Worm (Caenorhabditis elegans) whole organism, L2 larva: ENCODE measurements around the gene odr-7.
A peak's percentile ranks its signal among the peaks of the same experiment; 100 is the strongest.

Experiments used
- C34F6.9 ChIP-seq: fragments of 150-350 bp; optimal IDR thresholded peaks from 2 replicates; lab custom pipeline; 2014; ENCODE audit warnings: missing biosample characterization, missing genetic modification characterization
- F13H6.1 ChIP-seq: sonication (generic microtip); optimal IDR thresholded peaks from 2 replicates; lab custom pipeline; 2016; ENCODE audit warnings: missing genetic modification characterization, missing compliant biosample characterization
- R02D3.7 ChIP-seq: fragments of 150-350 bp; optimal IDR thresholded peaks from 2 replicates; lab custom pipeline; 2014; ENCODE audit warnings: missing biosample characterization, missing genetic modification characterization
- Y55F3AM.14 ChIP-seq: fragments of 200-800 bp; sonication (Bioruptor generic); optimal IDR thresholded peaks from 2 replicates; lab custom pipeline; 2018; ENCODE audit warnings: mild to moderate bottlenecking, missing genetic modification characterization, missing compliant biosample characterization
- ZK546.5 ChIP-seq: sonication (generic microtip); optimal IDR thresholded peaks from 2 replicates; lab custom pipeline; 2017; ENCODE audit warnings: missing biosample characterization, missing genetic modification characterization
- alr-1 ChIP-seq: fragments of 150-350 bp; optimal IDR thresholded peaks from 2 replicates; lab custom pipeline; 2014; ENCODE audit warnings: missing biosample characterization, missing genetic modification characterization
- aly-2 ChIP-seq: fragments of 150-350 bp; optimal IDR thresholded peaks from 2 replicates; lab custom pipeline; 2014; ENCODE audit warnings: missing biosample characterization, missing genetic modification characterization
- ama-1 ChIP-seq: fragments of 150-350 bp; optimal IDR thresholded peaks from 2 replicates; lab custom pipeline; 2018; ENCODE audit warnings: inconsistent platforms
- blmp-1 ChIP-seq: sonication (generic microtip); optimal IDR thresholded peaks from 2 replicates; lab custom pipeline; 2017; ENCODE audit warnings: missing genetic modification characterization, mild to moderate bottlenecking, missing compliant biosample characterization, antibody characterized with exemption, moderate library complexity; ENCODE audit not compliant: insufficient read depth
- ceh-16 ChIP-seq: fragments of 150-350 bp; optimal IDR thresholded peaks from 2 replicates; lab custom pipeline; 2014; ENCODE audit warnings: missing biosample characterization, missing genetic modification characterization
- ceh-82 ChIP-seq: fragments of 150-350 bp; optimal IDR thresholded peaks from 2 replicates; lab custom pipeline; 2014; ENCODE audit warnings: missing biosample characterization, missing genetic modification characterization
- crh-2 ChIP-seq: sonication (generic microtip); optimal IDR thresholded peaks from 2 replicates; lab custom pipeline; 2017; ENCODE audit warnings: missing biosample characterization, missing genetic modification characterization
- dmd-4 ChIP-seq: sonication (generic microtip); optimal IDR thresholded peaks from 2 replicates; lab custom pipeline; 2017; ENCODE audit warnings: missing biosample characterization, missing genetic modification characterization
- egl-27 ChIP-seq: sonication (generic microtip); optimal IDR thresholded peaks from 3 replicates; lab custom pipeline; 2017; ENCODE audit warnings: missing biosample characterization, missing genetic modification reagents, missing genetic modification characterization
- elt-1 ChIP-seq: fragments of 150-350 bp; optimal IDR thresholded peaks from 2 replicates; lab custom pipeline; 2014; ENCODE audit warnings: missing biosample characterization, missing genetic modification characterization
- fos-1 ChIP-seq: fragments of 150-350 bp; optimal IDR thresholded peaks from 2 replicates; lab custom pipeline; 2014; ENCODE audit warnings: missing biosample characterization, missing genetic modification characterization
- gmeb-1 ChIP-seq: fragments of 150-350 bp; optimal IDR thresholded peaks from 2 replicates; lab custom pipeline; 2014; ENCODE audit warnings: missing biosample characterization, missing genetic modification characterization
- lin-11 ChIP-seq: fragments of 150-350 bp; sonication (generic microtip); optimal IDR thresholded peaks from 2 replicates; lab custom pipeline; 2014; ENCODE audit warnings: missing biosample characterization, missing genetic modification characterization, inconsistent platforms, mixed read lengths
- lin-13 ChIP-seq: fragments of 150-350 bp; optimal IDR thresholded peaks from 2 replicates; lab custom pipeline; 2014; ENCODE audit warnings: missing biosample characterization, missing genetic modification reagents, missing genetic modification characterization
- lsy-2 ChIP-seq, 2 experiments: fragments of 150-350 bp in 1 of 2; sonication (generic microtip) in 1 of 2; optimal IDR thresholded peaks; 2 replicates each; lab custom pipeline; 2014 to 2017; ENCODE audit warnings: missing biosample characterization in 2 of 2, missing genetic modification characterization in 2 of 2
- mab-5 ChIP-seq: fragments of 150-350 bp; optimal IDR thresholded peaks from 2 replicates; lab custom pipeline; 2014; ENCODE audit warnings: missing biosample characterization, missing genetic modification characterization
- mdl-1 ChIP-seq, 2 experiments: fragments of 150-350 bp in 1 of 2; sonication (generic microtip) in 1 of 2; optimal IDR thresholded peaks; 2 replicates each; lab custom pipeline; 2017; ENCODE audit warnings: missing biosample characterization in 2 of 2, missing genetic modification characterization in 2 of 2
- nhr-10 ChIP-seq: sonication (generic microtip); optimal IDR thresholded peaks from 2 replicates; lab custom pipeline; 2017; ENCODE audit warnings: missing biosample characterization, missing genetic modification characterization
- nhr-12 ChIP-seq: fragments of 150-350 bp; optimal IDR thresholded peaks from 2 replicates; lab custom pipeline; 2014; ENCODE audit warnings: missing biosample characterization, missing genetic modification characterization
- nhr-129 ChIP-seq: fragments of 150-350 bp; optimal IDR thresholded peaks from 2 replicates; lab custom pipeline; 2014; ENCODE audit warnings: missing biosample characterization, missing genetic modification characterization
- nhr-21 ChIP-seq: fragments of 150-350 bp; optimal IDR thresholded peaks from 2 replicates; lab custom pipeline; 2014; ENCODE audit warnings: missing biosample characterization, missing genetic modification characterization
- nhr-23 ChIP-seq: fragments of 150-350 bp; optimal IDR thresholded peaks from 2 replicates; lab custom pipeline; 2014; ENCODE audit warnings: missing biosample characterization, missing genetic modification reagents, missing genetic modification characterization
- nhr-237 ChIP-seq: fragments of 150-350 bp; optimal IDR thresholded peaks from 2 replicates; lab custom pipeline; 2014; ENCODE audit warnings: missing biosample characterization, missing genetic modification characterization
- nhr-25 ChIP-seq: fragments of 150-350 bp; sonication (generic microtip); optimal IDR thresholded peaks from 3 replicates; lab custom pipeline; 2014; ENCODE audit warnings: missing biosample characterization, missing genetic modification characterization
- nhr-6 ChIP-seq: fragments of 150-350 bp; optimal IDR thresholded peaks from 2 replicates; lab custom pipeline; 2014; ENCODE audit warnings: missing biosample characterization, missing genetic modification characterization
- nhr-77 ChIP-seq: fragments of 150-350 bp; optimal IDR thresholded peaks from 2 replicates; lab custom pipeline; 2014; ENCODE audit warnings: missing biosample characterization, missing genetic modification characterization
- peb-1 ChIP-seq: fragments of 150-350 bp; optimal IDR thresholded peaks from 2 replicates; lab custom pipeline; 2014; ENCODE audit warnings: missing biosample characterization, missing genetic modification characterization
- sem-4 ChIP-seq: fragments of 150-350 bp; optimal IDR thresholded peaks from 2 replicates; lab custom pipeline; 2014; ENCODE audit warnings: missing biosample characterization, missing genetic modification reagents, missing genetic modification characterization
- skn-1 ChIP-seq: sonication (generic microtip); optimal IDR thresholded peaks from 2 replicates; lab custom pipeline; 2017; ENCODE audit warnings: missing biosample characterization, missing genetic modification characterization
- sma-3 ChIP-seq: sonication (generic microtip); optimal IDR thresholded peaks from 2 replicates; lab custom pipeline; 2016; ENCODE audit warnings: missing genetic modification reagents, missing genetic modification characterization, missing compliant biosample characterization
- sma-9 ChIP-seq, 2 experiments: fragments of 150-350 bp in 1 of 2; sonication (generic microtip) in 1 of 2; optimal IDR thresholded peaks; 2 replicates each; lab custom pipeline; 2014 to 2016; ENCODE audit warnings: missing genetic modification characterization in 2 of 2, mild to moderate bottlenecking in 1 of 2, missing biosample characterization in 1 of 2, missing compliant biosample characterization in 1 of 2, missing genetic modification reagents in 1 of 2, moderate library complexity in 1 of 2
- unc-55 ChIP-seq: fragments of 150-350 bp; sonication (generic microtip); optimal IDR thresholded peaks from 3 replicates; lab custom pipeline; 2014; ENCODE audit warnings: missing biosample characterization, missing genetic modification reagents, missing genetic modification characterization
- unc-62 ChIP-seq: fragments of 150-350 bp; optimal IDR thresholded peaks from 2 replicates; lab custom pipeline; 2014; ENCODE audit warnings: missing biosample characterization, missing genetic modification reagents, missing genetic modification characterization
- ztf-1 ChIP-seq: fragments of 200-800 bp; sonication (Bioruptor generic); conservative IDR thresholded peaks from 2 replicates; pipeline ENCODE4 v1.3.6; 2022; ENCODE audit warnings: missing genetic modification characterization, missing compliant biosample characterization
- ztf-11 ChIP-seq: sonication (generic microtip); optimal IDR thresholded peaks from 2 replicates; lab custom pipeline; 2017; ENCODE audit warnings: missing biosample characterization, missing genetic modification characterization
- ztf-4 ChIP-seq: fragments of 150-350 bp; optimal IDR thresholded peaks from 2 replicates; lab custom pipeline; 2014; ENCODE audit warnings: missing biosample characterization, missing genetic modification characterization

Gene odr-7

DNA sequence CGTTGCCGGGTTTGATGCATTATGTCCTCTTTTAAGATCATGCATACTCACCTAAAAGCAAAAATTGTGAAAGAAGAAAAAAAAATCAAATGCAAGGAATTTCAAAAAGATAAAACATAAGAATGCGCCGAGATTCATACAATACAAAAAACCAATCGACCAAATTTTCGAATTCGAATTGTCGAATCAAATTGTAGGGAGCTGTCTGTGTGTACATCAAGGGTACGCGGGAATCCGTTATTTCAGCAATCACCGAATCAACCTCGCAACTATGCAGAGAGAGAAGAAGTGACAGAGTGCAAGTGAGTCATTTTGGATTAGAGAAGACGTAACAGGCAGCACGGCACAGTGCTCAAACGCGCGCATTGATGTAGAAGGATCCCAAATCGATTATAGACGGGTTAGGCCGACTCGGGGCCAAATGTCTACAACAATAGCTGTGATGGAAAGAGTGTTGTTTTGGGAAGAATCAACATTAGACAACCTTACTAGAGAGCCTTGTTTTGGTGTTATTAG, 41.9 kb upstream of the odr-7 start, which contains the start of gene sdz-19:
sdz-19 (minus strand) TSS at position 51 of the 516 bp plus-strand sequence.
- TF ChIP-seq ztf-1 (GFP tag; lab: Robert Waterston, UW) (no peak), sma-3 (no peak), lin-11 (no peak), peb-1 (tag; lab: Kevin White, UChicago) (no peak), egl-27 (tag; lab: Kevin White, UChicago) (no peak), nhr-237 (tag; lab: Kevin White, UChicago) (no peak), ztf-4 (tag; lab: Kevin White, UChicago) (no peak), skn-1 (tag; lab: Kevin White, UChicago) (no peak)

DNA sequence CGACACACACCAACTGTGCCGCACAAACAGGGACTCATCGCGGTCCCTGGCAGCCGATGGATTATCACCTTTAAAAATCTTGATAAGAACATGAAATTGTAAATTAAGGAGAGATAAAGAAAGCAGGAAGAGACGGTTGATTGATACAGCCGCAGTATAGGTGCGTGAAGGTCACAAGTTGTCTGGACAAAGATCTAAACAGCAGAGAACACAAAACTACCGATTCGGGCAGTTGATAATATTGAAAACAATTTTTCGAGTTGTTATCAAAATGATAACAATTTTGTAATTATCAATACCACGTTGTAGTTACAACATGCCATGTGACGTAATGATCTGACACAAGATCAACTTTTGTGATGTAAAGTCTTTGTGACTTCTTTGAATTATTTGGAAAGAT, 39.3 kb upstream of the odr-7 start:
- TF ChIP-seq nhr-25 (tag; lab: Kevin White, UChicago) (peak; percentile 93), unc-62 (no peak), ama-1 (lab: Kevin White, UChicago) (no peak), sma-9 (GFP tag; optimal IDR thresholded peaks at IDR 0.05; lab: Kevin White, UChicago) (peak; percentile 98), sma-9 (tag; optimal IDR thresholded peaks at IDR 0.05; lab: Kevin White, UChicago) (no peak), lin-13 (GFP tag; lab: Kevin White, UChicago) (peak; percentile 47), nhr-129 (tag; lab: Kevin White, UChicago) (peak; percentile 88), ztf-4 (tag; lab: Kevin White, UChicago) (peak; percentile 19), elt-1 (tag; lab: Kevin White, UChicago) (peak; percentile 98), blmp-1 (tag; lab: Kevin White, UChicago) (peak; percentile 79), sma-3 (peak; percentile 97), egl-27 (tag; lab: Kevin White, UChicago) (peak; percentile 90), C34F6.9 (tag; lab: Kevin White, UChicago) (peak; percentile 39), Y55F3AM.14 (GFP tag; lab: Kevin White, UChicago) (peak; percentile 57), ztf-1 (GFP tag; lab: Robert Waterston, UW) (no peak), sem-4 (peak; percentile 29), ceh-16 (tag; lab: Kevin White, UChicago) (peak; percentile 90), fos-1 (tag; lab: Kevin White, UChicago) (peak; percentile 85), alr-1 (tag; lab: Kevin White, UChicago) (no peak), mab-5 (tag; lab: Kevin White, UChicago) (no peak), ceh-82 (tag; lab: Kevin White, UChicago) (no peak), nhr-21 (tag; lab: Kevin White, UChicago) (peak; percentile 98), F13H6.1 (peak; percentile 79), gmeb-1 (tag; lab: Kevin White, UChicago) (peak; percentile 78), nhr-6 (tag; lab: Kevin White, UChicago) (peak; percentile 40), nhr-23 (tag; lab: Kevin White, UChicago) (no peak), nhr-10 (tag; lab: Kevin White, UChicago) (no peak), crh-2 (peak; percentile 94), R02D3.7 (tag; lab: Kevin White, UChicago) (no peak), mdl-1 (tag; optimal IDR thresholded peaks at IDR 0.05; lab: Kevin White, UChicago) (peak; percentile 10 to 83), lsy-2 (tag; optimal IDR thresholded peaks at IDR 0.05; lab: Kevin White, UChicago) (peak in 1 of 2 experiments; percentile 78)

DNA sequence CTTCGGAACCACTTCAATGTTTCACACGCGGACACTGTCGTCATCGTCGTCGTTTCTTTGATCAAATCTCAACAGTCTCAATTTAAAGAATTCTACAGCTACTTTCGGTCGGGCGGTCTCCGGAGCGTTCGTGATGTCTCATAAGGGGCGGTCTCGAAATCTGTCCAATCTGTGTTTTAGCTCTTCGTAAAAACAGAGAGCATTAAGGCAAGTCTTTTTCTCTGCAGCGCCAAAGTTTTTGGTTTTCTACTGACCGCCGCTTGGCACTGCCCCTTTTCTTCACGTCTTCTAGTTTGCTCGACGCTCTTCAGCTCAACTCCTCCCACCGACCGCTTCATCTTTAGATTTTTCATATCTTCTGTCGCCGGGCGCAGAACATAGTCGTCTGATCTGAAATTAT, 31.0 kb upstream of the odr-7 start, which contains the start of gene lips-1:
lips-1 (plus strand) TSS at position 301 of the 400 bp plus-strand sequence.
- TF ChIP-seq ceh-82 (tag; lab: Kevin White, UChicago) = no peak
- TF ChIP-seq unc-55 (GFP tag; lab: Kevin White, UChicago) = no peak
- no peak for TF ChIP-seq alr-1 (tag; lab: Kevin White, UChicago)
- no peak for TF ChIP-seq ama-1 (lab: Kevin White, UChicago)
- no peak for TF ChIP-seq ceh-16 (tag; lab: Kevin White, UChicago)

DNA sequence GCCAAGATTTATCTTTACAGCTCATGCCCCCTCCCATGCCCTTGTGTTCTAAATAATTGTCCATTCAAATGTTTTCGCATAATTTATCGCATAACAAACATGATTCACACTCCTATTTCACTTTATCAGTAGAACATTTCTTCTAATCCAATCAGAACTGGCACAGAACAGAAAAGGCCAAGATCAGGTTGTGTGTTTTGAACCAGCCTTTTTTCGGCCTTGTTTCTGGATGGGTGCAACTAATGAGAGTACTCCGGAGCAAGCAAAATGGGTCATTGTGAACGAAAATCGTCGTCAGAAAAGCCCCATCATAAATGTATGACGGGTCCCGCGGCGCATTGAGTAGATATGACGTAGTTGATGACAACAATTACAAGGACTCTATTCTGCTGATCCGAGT, 29.7 kb upstream of the odr-7 start:
- TF ChIP-seq sma-3 = no peak
- no peak for TF ChIP-seq nhr-6 (tag; lab: Kevin White, UChicago)
- TF ChIP-seq sma-9 (GFP tag; optimal IDR thresholded peaks at IDR 0.05; lab: Kevin White, UChicago) = no peak
- no peak for TF ChIP-seq sma-9 (tag; optimal IDR thresholded peaks at IDR 0.05; lab: Kevin White, UChicago)
- TF ChIP-seq ceh-16 (tag; lab: Kevin White, UChicago) = no peak
- TF ChIP-seq nhr-77 = no peak
- no peak for TF ChIP-seq dmd-4 (tag; lab: Kevin White, UChicago)
- TF ChIP-seq mab-5 (tag; lab: Kevin White, UChicago) = no peak
- no peak for TF ChIP-seq ZK546.5 (tag; lab: Kevin White, UChicago)
- TF ChIP-seq ztf-11 (tag; lab: Kevin White, UChicago) = no peak
- TF ChIP-seq crh-2 = no peak
- no peak for TF ChIP-seq nhr-129 (tag; lab: Kevin White, UChicago)
- TF ChIP-seq aly-2 (tag; lab: Kevin White, UChicago) = no peak
- no peak for TF ChIP-seq nhr-12 (tag; lab: Kevin White, UChicago)
- no peak for TF ChIP-seq C34F6.9 (tag; lab: Kevin White, UChicago)
- TF ChIP-seq ceh-82 (tag; lab: Kevin White, UChicago) = no peak
- no peak for TF ChIP-seq lin-13 (GFP tag; lab: Kevin White, UChicago)
- TF ChIP-seq unc-55 (GFP tag; lab: Kevin White, UChicago) = no peak
- no peak for TF ChIP-seq skn-1 (tag; lab: Kevin White, UChicago)
- TF ChIP-seq F13H6.1 = no peak
